Fruit fly (Drosophila melanogaster): ENCODE measurements around the gene CG5280.

DNA sequence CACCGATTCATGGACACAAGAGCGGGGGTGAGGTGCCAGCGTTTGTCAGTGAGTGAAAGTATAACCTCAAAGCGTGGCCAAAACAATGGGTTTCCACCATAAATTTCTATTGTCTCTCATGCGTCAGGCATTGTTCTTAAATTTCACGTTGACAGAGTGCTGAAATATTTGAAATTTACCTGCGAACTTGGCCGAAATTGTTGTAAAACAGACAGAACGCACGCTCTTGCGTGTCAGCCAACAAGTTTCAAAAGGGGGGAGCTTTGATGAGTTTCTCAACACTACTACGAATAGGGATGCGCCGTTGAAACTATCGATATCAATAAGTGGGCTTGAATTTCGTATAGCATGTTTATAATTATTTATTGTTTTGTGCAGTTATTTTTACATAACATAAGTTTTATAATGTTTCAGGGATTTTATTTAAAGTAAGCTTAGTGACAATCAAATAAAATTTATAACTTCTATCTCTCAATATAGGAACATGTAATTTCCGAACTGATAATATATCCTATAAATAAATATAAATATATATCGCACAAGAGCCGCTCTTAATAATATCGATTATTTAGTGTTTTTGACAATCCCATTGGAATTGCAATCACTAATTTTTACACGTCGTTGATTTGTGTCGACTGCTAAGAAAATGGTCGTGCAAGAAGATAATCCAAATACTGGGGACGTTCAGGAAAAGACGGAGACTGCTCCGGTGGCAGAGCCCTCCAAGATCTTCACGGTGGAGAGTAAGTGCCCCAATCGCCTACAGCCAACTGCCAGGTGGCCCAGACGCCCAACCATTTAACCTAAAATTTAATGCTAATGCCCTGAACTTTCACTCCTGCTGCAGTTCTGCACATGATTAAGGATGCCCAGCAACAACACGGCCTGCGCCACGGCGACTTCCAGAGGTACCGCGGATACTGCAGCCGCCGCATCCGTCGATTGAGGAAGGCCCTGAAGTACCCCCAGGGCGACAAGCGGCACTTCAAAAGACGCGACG is 15.2 kb downstream of the CG5280 start, which contains the start of the genes pix and Srp68:
- TF ChIP-seq CG8478 (optimal IDR thresholded peaks at IDR 0.05): no peak
- no peak for TF ChIP-seq CTCF (optimal IDR thresholded peaks at IDR 0.05)

Data from S2 (cell line).